Fruit fly (Drosophila melanogaster): ENCODE data around the gene kirre.
A peak's percentile ranks its signal among the peaks of the same experiment; 100 is the strongest.

- peak; percentile 94 for TF ChIP-seq fru (GFP tag; optimal IDR thresholded peaks at IDR 0.05)
- peak; percentile 80 to 95 for TF ChIP-seq foxo (GFP tag; optimal IDR thresholded peaks at IDR 0.05)
- TF ChIP-seq br (GFP tag; optimal IDR thresholded peaks at IDR 0.05): peak; percentile 89
- no peak for TF ChIP-seq Dif (GFP tag; optimal IDR thresholded peaks at IDR 0.05; ENCODE audit: partially characterized antibody)
- TF ChIP-seq pan (optimal IDR thresholded peaks at IDR 0.05): no peak
- TF ChIP-seq woc (GFP tag; optimal IDR thresholded peaks at IDR 0.05): peak; percentile 71
- peak; percentile 85 for TF ChIP-seq dmrt93B (GFP tag; optimal IDR thresholded peaks at IDR 0.05)
These were observed 46.5 kb downstream of the kirre start for dm6 chrX:2786553-2787118.

All from whole organism, wandering third instar larva.